Fruit fly (Drosophila melanogaster) whole organism, embryonic: ENCODE measurements around the gene CG9522.

Experiments used
- CG10267 ChIP-seq: fragments of 200-800 bp; sonication (Bioruptor generic); optimal IDR thresholded peaks from 2 replicates; lab custom pipeline; 2018; ENCODE audit warnings: missing biosample characterization, mild to moderate bottlenecking, missing genetic modification characterization, moderate library complexity
- CG10979 ChIP-seq: fragments of 200-800 bp; sonication (Bioruptor generic); optimal IDR thresholded peaks from 2 replicates; lab custom pipeline; 2018; ENCODE audit warnings: missing biosample characterization, mild to moderate bottlenecking, missing genetic modification characterization, moderate library complexity
- CG11696 ChIP-seq: fragments of 200-800 bp; sonication (Bioruptor generic); IDR thresholded peaks from 2 replicates; pipeline ENCODE4 v1.3.6; 2022; ENCODE audit warnings: missing biosample characterization, missing genetic modification characterization
- CG12391 ChIP-seq: fragments of 200-800 bp; sonication (Bioruptor generic); optimal IDR thresholded peaks from 3 replicates; lab custom pipeline; 2018; ENCODE audit warnings: missing biosample characterization, mild to moderate bottlenecking, missing genetic modification characterization, moderate library complexity
- CG13287 ChIP-seq: fragments of 200-800 bp; sonication (Bioruptor generic); IDR thresholded peaks from 2 replicates; pipeline ENCODE4 v1.3.6; 2022; ENCODE audit warnings: missing biosample characterization, missing genetic modification characterization; ENCODE audit not compliant: partially characterized antibody
- CG14860 ChIP-seq: fragments of 200-800 bp; sonication (Bioruptor generic); IDR thresholded peaks from 3 replicates; pipeline ENCODE4 v1.3.6; 2022; ENCODE audit warnings: missing biosample characterization, missing genetic modification characterization; ENCODE audit not compliant: partially characterized antibody
- CG16813 ChIP-seq: fragments of 200-800 bp; sonication (Bioruptor generic); IDR thresholded peaks from 3 replicates; pipeline ENCODE4 v1.3.6; 2022; ENCODE audit warnings: missing biosample characterization, missing genetic modification characterization; ENCODE audit not compliant: partially characterized antibody
- CG17359 ChIP-seq: fragments of 200-800 bp; sonication (Bioruptor generic); optimal IDR thresholded peaks from 3 replicates; lab custom pipeline; 2018; ENCODE audit warnings: missing biosample characterization, mild to moderate bottlenecking, missing genetic modification characterization, moderate library complexity
- CG17361 ChIP-seq: fragments of 200-800 bp; sonication (Bioruptor generic); IDR thresholded peaks from 3 replicates; pipeline ENCODE4 v1.3.6; 2022; ENCODE audit warnings: missing biosample characterization, missing genetic modification characterization
- CG17612 ChIP-seq: fragments of 200-800 bp; sonication (Bioruptor generic); IDR thresholded peaks from 2 replicates; pipeline ENCODE4 v1.3.6; 2022; ENCODE audit warnings: missing biosample characterization, missing genetic modification characterization
- CG17912 ChIP-seq: fragments of 200-800 bp; sonication (Bioruptor generic); optimal IDR thresholded peaks from 2 replicates; lab custom pipeline; 2018; ENCODE audit warnings: missing biosample characterization, mild to moderate bottlenecking, missing genetic modification characterization
- CG34224 ChIP-seq: fragments of 200-800 bp; sonication (Bioruptor generic); IDR thresholded peaks from 3 replicates; pipeline ENCODE4 v1.3.6; 2022; ENCODE audit warnings: missing biosample characterization, missing genetic modification characterization; ENCODE audit not compliant: partially characterized antibody
- CG34422 ChIP-seq: fragments of 200-800 bp; sonication (Bioruptor generic); IDR thresholded peaks from 3 replicates; pipeline ENCODE4 v1.3.6; 2022; ENCODE audit warnings: missing biosample characterization, missing genetic modification characterization
- CG3847 ChIP-seq: fragments of 200-800 bp; sonication (Bioruptor generic); IDR thresholded peaks from 2 replicates; pipeline ENCODE4 v1.3.6; 2022; ENCODE audit warnings: missing biosample characterization, missing genetic modification characterization
- CG4424 ChIP-seq: fragments of 200-800 bp; sonication (Bioruptor generic); optimal IDR thresholded peaks from 3 replicates; lab custom pipeline; 2016; ENCODE audit warnings: missing biosample characterization, missing genetic modification characterization
- CG4854 ChIP-seq: fragments of 200-800 bp; sonication (Bioruptor generic); optimal IDR thresholded peaks from 2 replicates; lab custom pipeline; 2016; ENCODE audit warnings: missing biosample characterization, missing genetic modification characterization, inconsistent platforms
- CG8089 ChIP-seq: fragments of 200-800 bp; sonication (Bioruptor generic); optimal IDR thresholded peaks from 3 replicates; lab custom pipeline; 2016; ENCODE audit warnings: missing biosample characterization, missing genetic modification characterization
- CoRest ChIP-seq: fragments of 200-800 bp; sonication (Bioruptor generic); optimal IDR thresholded peaks from 3 replicates; lab custom pipeline; 2018; ENCODE audit warnings: missing biosample characterization, mild to moderate bottlenecking, missing genetic modification characterization, moderate library complexity
- D19B ChIP-seq: fragments of 200-800 bp; sonication (Bioruptor generic); optimal IDR thresholded peaks from 2 replicates; lab custom pipeline; 2017; ENCODE audit warnings: missing biosample characterization, mild to moderate bottlenecking, missing genetic modification characterization
- Deaf1 ChIP-seq: fragments of 200-800 bp; optimal IDR thresholded peaks from 3 replicates; lab custom pipeline; 2019; ENCODE audit warnings: missing biosample characterization, mild to moderate bottlenecking, missing genetic modification characterization, moderate library complexity
- Dll ChIP-seq: fragments of 200-800 bp; sonication (Bioruptor generic); IDR thresholded peaks from 4 replicates; pipeline ENCODE4 v1.3.6; 2022; ENCODE audit warnings: missing biosample characterization, missing genetic modification characterization; ENCODE audit not compliant: partially characterized antibody
- Doc3 ChIP-seq: fragments of 200-800 bp; sonication (Bioruptor generic); IDR thresholded peaks from 3 replicates; pipeline ENCODE4 v1.3.6; 2022; ENCODE audit warnings: missing biosample characterization, missing genetic modification characterization; ENCODE audit not compliant: partially characterized antibody
- Fer2 ChIP-seq: fragments of 200-800 bp; sonication (Bioruptor generic); optimal IDR thresholded peaks from 2 replicates; lab custom pipeline; 2018; ENCODE audit warnings: missing biosample characterization, mild to moderate bottlenecking, missing genetic modification characterization, moderate library complexity
- Gug ChIP-seq: fragments of 200-800 bp; sonication (Bioruptor generic); IDR thresholded peaks from 4 replicates; pipeline ENCODE4 v1.3.6; 2022; ENCODE audit warnings: missing biosample characterization, missing genetic modification characterization
- HLH4C ChIP-seq: fragments of 200-800 bp; sonication (Bioruptor generic); IDR thresholded peaks from 3 replicates; pipeline ENCODE4 v1.3.6; 2022; ENCODE audit warnings: missing biosample characterization, missing genetic modification characterization; ENCODE audit not compliant: partially characterized antibody
- HLH54F ChIP-seq: fragments of 200-800 bp; sonication (Bioruptor generic); optimal IDR thresholded peaks from 3 replicates; lab custom pipeline; 2016; ENCODE audit warnings: missing biosample characterization, missing genetic modification characterization
- Hr3 ChIP-seq: fragments of 200-800 bp; sonication (Bioruptor generic); optimal IDR thresholded peaks from 3 replicates; lab custom pipeline; 2016; ENCODE audit warnings: missing biosample characterization, missing genetic modification characterization
- Jarid2 ChIP-seq: fragments of 200-800 bp; sonication (Bioruptor generic); optimal IDR thresholded peaks from 3 replicates; lab custom pipeline; 2017; ENCODE audit warnings: mild to moderate bottlenecking, missing biosample characterization, missing genetic modification reagents, missing genetic modification characterization
- Lim3 ChIP-seq: fragments of 200-800 bp; sonication (Bioruptor generic); IDR thresholded peaks from 2 replicates; pipeline ENCODE4 v1.3.6; 2022; ENCODE audit warnings: missing biosample characterization, missing genetic modification characterization
- MBD-R2 ChIP-seq: fragments of 200-800 bp; sonication (Bioruptor generic); IDR thresholded peaks from 2 replicates; pipeline ENCODE4 v1.3.6; 2022; ENCODE audit warnings: missing biosample characterization, missing genetic modification characterization
- Nf-YA ChIP-seq: fragments of 200-800 bp; sonication (Bioruptor generic); IDR thresholded peaks from 2 replicates; pipeline ENCODE4 v1.3.6; 2022; ENCODE audit warnings: missing biosample characterization, missing genetic modification characterization
- Pdp1 ChIP-seq, 2 experiments: fragments of 200-800 bp; sonication (Bioruptor generic); optimal IDR thresholded peaks; 3 replicates each; lab custom pipeline; 2016; ENCODE audit warnings: missing biosample characterization in 2 of 2, missing genetic modification characterization in 2 of 2, mild to moderate bottlenecking in 1 of 2, moderate library complexity in 1 of 2
- bbx ChIP-seq: fragments of 200-800 bp; sonication (Bioruptor generic); IDR thresholded peaks from 2 replicates; pipeline ENCODE4 v1.3.6; 2022; ENCODE audit warnings: missing biosample characterization, missing genetic modification characterization; ENCODE audit not compliant: partially characterized antibody
- gcm ChIP-seq: fragments of 200-800 bp; sonication (Bioruptor generic); optimal IDR thresholded peaks from 2 replicates; lab custom pipeline; 2019; ENCODE audit warnings: missing biosample characterization, mild to moderate bottlenecking, missing genetic modification characterization, moderate library complexity
- grn ChIP-seq: fragments of 200-800 bp; sonication (Bioruptor generic); optimal IDR thresholded peaks from 3 replicates; lab custom pipeline; 2017; ENCODE audit warnings: missing biosample characterization, missing genetic modification characterization
- gt ChIP-seq: fragments of 200-800 bp; sonication (Bioruptor generic); IDR thresholded peaks from 2 replicates; pipeline ENCODE4 v1.3.6; 2022; ENCODE audit warnings: missing biosample characterization, missing genetic modification characterization
- hbn ChIP-seq: fragments of 200-800 bp; sonication (Bioruptor generic); IDR thresholded peaks from 2 replicates; pipeline ENCODE4 v1.3.6; 2022; ENCODE audit warnings: missing biosample characterization, missing genetic modification characterization; ENCODE audit not compliant: partially characterized antibody
- kni ChIP-seq: fragments of 200-800 bp; sonication (Bioruptor generic); optimal IDR thresholded peaks from 3 replicates; lab custom pipeline; 2017; ENCODE audit warnings: mild to moderate bottlenecking, missing biosample characterization, missing genetic modification reagents, missing genetic modification characterization
- lov ChIP-seq, 2 experiments: fragments of 200-800 bp in 1 of 2; fragments of >200 bp in 1 of 2; sonication (Bioruptor generic) in 1 of 2; IDR thresholded peaks in 1 of 2; optimal IDR thresholded peaks in 1 of 2; 2 replicates in 1 of 2; 3 replicates in 1 of 2; pipeline versions ENCODE4 v1.3.6 to Lab custom; 2017 to 2022; ENCODE audit warnings: missing biosample characterization in 1 of 2, missing genetic modification characterization in 1 of 2
- org-1 ChIP-seq: fragments of 200-800 bp; sonication (Bioruptor generic); optimal IDR thresholded peaks from 2 replicates; lab custom pipeline; 2017; ENCODE audit warnings: missing biosample characterization, missing genetic modification characterization
- ranshi ChIP-seq: fragments of 200-800 bp; sonication (Bioruptor generic); IDR thresholded peaks from 2 replicates; pipeline ENCODE4 v1.3.6; 2022; ENCODE audit warnings: missing biosample characterization, missing genetic modification characterization
- sd ChIP-seq: fragments of 200-800 bp; sonication (Bioruptor generic); optimal IDR thresholded peaks from 3 replicates; lab custom pipeline; 2018; ENCODE audit warnings: missing biosample characterization, mild to moderate bottlenecking, missing genetic modification characterization, moderate library complexity
- stwl ChIP-seq: fragments of 200-800 bp; sonication (Bioruptor generic); optimal IDR thresholded peaks from 3 replicates; lab custom pipeline; 2018; ENCODE audit warnings: missing biosample characterization, mild to moderate bottlenecking, missing genetic modification characterization, moderate library complexity
- toy ChIP-seq: fragments of 200-800 bp; sonication (Bioruptor generic); IDR thresholded peaks from 2 replicates; pipeline ENCODE4 v1.3.6; 2022; ENCODE audit warnings: missing biosample characterization, missing genetic modification characterization

The CG9522 gene

dm6 chrX:14832562-14833303 is 15.9 kb downstream of the CG9522 start, which contains the start of gene CG14411 (continued):
- TF ChIP-seq CG10979 (tag; lab: Kevin White, UChicago) (no peak), CG16813 (GFP tag; lab: Robert Waterston, UW) (peak; percentile 18; the same call in 1 of the 3 replicates), gcm (GFP tag; lab: Kevin White, UChicago) (no peak), Nf-YA (GFP tag; lab: Robert Waterston, UW) (no peak), CG12391 (tag; lab: Kevin White, UChicago) (no peak), grn (GFP tag; lab: Kevin White, UChicago) (no peak), gt (no peak), Gug (GFP tag; lab: Robert Waterston, UW) (no peak), CG11696 (GFP tag; lab: Robert Waterston, UW) (no peak), CG8089 (no peak), CG17612 (no peak), D19B (GFP tag; lab: Kevin White, UChicago) (no peak), org-1 (GFP tag; lab: Kevin White, UChicago) (no peak), stwl (tag; lab: Kevin White, UChicago) (peak; percentile 81), CG3847 (GFP tag; lab: Robert Waterston, UW) (peak; percentile 35), kni (GFP tag; lab: Kevin White, UChicago) (peak; percentile 69)
- TF ChIP-seq, all 482 proteins: peak for 53

dm6 chrX:14831713-14832561 is 16.7 kb downstream of the CG9522 start, which contains the start of gene CG14408:
Gene CG14408, minus strand, starts transcription at chrX:14832033.
- peak; percentile 23; the same call in 1 of the 2 replicates for TF ChIP-seq bbx (GFP tag; lab: Robert Waterston, UW)
- no peak for TF ChIP-seq ranshi (GFP tag; lab: Robert Waterston, UW)
- TF ChIP-seq toy (GFP tag; lab: Robert Waterston, UW): no peak
- 0 out of 3 replicates have a peak, but pooled peaks have one; percentile 6 for TF ChIP-seq CG14860
- TF ChIP-seq Hr3 (GFP tag; lab: Kevin White, UChicago): no peak
- TF ChIP-seq HLH54F (GFP tag; lab: Kevin White, UChicago): no peak
- TF ChIP-seq Deaf1 (tag; lab: Kevin White, UChicago): peak; percentile 9
- peak; percentile 53; the same call in 1 of the 2 replicates for TF ChIP-seq MBD-R2
- no peak for TF ChIP-seq CG17912 (GFP tag; lab: Kevin White, UChicago)
- TF ChIP-seq CG34422 (GFP tag; lab: Robert Waterston, UW): no peak
- no peak for TF ChIP-seq gcm (GFP tag; lab: Kevin White, UChicago)
- no peak for TF ChIP-seq CG4854 (GFP tag; lab: Kevin White, UChicago)
- TF ChIP-seq CG13287: peak; percentile 77
- no peak for TF ChIP-seq Lim3 (GFP tag; lab: Robert Waterston, UW)
- TF ChIP-seq lov (optimal IDR thresholded peaks at IDR 0.05; lab: Kevin White, UChicago): no peak
- no peak for TF ChIP-seq lov (GFP tag; IDR thresholded peaks at IDR 0.05; lab: Robert Waterston, UW)
- peak; percentile 12 for TF ChIP-seq CoRest (tag; lab: Kevin White, UChicago)
- peak; percentile 0 for TF ChIP-seq CG4424 (GFP tag; lab: Kevin White, UChicago)
- TF ChIP-seq Doc3 (GFP tag; lab: Robert Waterston, UW): peak; percentile 74
- peak; percentile 70 for TF ChIP-seq Dll (GFP tag; lab: Robert Waterston, UW)
- peak; percentile 30; the same call in 1 of the 2 replicates for TF ChIP-seq hbn (GFP tag; lab: Robert Waterston, UW)
- TF ChIP-seq sd: no peak
- no peak for TF ChIP-seq Fer2 (tag; lab: Kevin White, UChicago)
- peak; percentile 66; the same call in 2 of the 3 replicates for TF ChIP-seq CG34224
- TF ChIP-seq CG17361 (GFP tag; lab: Robert Waterston, UW): peak; percentile 28; the same call in 2 of the 3 replicates
- TF ChIP-seq Jarid2 (GFP tag; lab: Kevin White, UChicago): no peak
- peak; percentile 2 for TF ChIP-seq CG17359
- peak; percentile 9; the same call in 1 of the 3 replicates for TF ChIP-seq HLH4C (GFP tag; lab: Robert Waterston, UW)
- TF ChIP-seq Pdp1 (GFP tag; optimal IDR thresholded peaks at IDR 0.05; lab: Kevin White, UChicago): peak in 1 of 2 experiments; percentile 72
- TF ChIP-seq CG10267 (tag; lab: Kevin White, UChicago): peak; percentile 25
